Fruit fly (Drosophila melanogaster): Measurements from ENCODE around the gene dock.

The dock gene

DNA sequence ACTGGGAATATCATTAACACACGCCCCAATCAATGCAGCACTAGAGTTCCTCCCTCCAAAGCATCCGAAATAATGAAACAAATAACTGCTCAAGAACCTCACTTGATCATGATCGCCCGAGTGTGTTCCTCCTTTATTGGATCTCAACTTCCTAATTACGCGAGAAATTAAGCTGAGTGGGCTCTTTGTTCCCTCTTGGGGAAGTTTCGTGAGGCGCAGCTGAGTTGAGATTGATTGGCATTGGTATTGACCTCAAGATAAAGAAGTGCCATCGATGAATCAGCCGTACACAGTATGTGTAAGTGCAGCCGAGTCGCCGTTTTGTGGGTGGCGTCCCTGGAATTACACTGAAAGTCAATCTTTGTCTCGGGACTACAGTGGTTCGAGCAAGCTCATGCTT lies 17.1 kb downstream of the dock start:
- TF ChIP-seq Rel (GFP tag; optimal IDR thresholded peaks at IDR 0.05) (no peak), Rel (tag; optimal IDR thresholded peaks at IDR 0.05) (peak; percentile 64), ey (GFP tag; optimal IDR thresholded peaks at IDR 0.05) (no peak)

- TF ChIP-seq fru (GFP tag; optimal IDR thresholded peaks at IDR 0.05) (peak; percentile 9), OdsH (GFP tag; optimal IDR thresholded peaks at IDR 0.05) (peak; percentile 1), ey (GFP tag; optimal IDR thresholded peaks at IDR 0.05) (peak; percentile 4), jim (GFP tag; optimal IDR thresholded peaks at IDR 0.05) (no peak), HLH106 (tag; optimal IDR thresholded peaks at IDR 0.05) (peak; percentile 13), Dfd (GFP tag; optimal IDR thresholded peaks at IDR 0.05) (no peak), dl (GFP tag; optimal IDR thresholded peaks at IDR 0.05; ENCODE audit: insufficient read depth in 1 of 2, partially characterized antibody in 2 of 2) (no peak), psq (GFP tag; optimal IDR thresholded peaks at IDR 0.05) (no peak), br (GFP tag; optimal IDR thresholded peaks at IDR 0.05) (peak; percentile 7), Mio (GFP tag; optimal IDR thresholded peaks at IDR 0.05) (no peak)
These were observed 17.5 kb downstream of the dock start for dm6 chr2L:843301-843700.

DNA sequence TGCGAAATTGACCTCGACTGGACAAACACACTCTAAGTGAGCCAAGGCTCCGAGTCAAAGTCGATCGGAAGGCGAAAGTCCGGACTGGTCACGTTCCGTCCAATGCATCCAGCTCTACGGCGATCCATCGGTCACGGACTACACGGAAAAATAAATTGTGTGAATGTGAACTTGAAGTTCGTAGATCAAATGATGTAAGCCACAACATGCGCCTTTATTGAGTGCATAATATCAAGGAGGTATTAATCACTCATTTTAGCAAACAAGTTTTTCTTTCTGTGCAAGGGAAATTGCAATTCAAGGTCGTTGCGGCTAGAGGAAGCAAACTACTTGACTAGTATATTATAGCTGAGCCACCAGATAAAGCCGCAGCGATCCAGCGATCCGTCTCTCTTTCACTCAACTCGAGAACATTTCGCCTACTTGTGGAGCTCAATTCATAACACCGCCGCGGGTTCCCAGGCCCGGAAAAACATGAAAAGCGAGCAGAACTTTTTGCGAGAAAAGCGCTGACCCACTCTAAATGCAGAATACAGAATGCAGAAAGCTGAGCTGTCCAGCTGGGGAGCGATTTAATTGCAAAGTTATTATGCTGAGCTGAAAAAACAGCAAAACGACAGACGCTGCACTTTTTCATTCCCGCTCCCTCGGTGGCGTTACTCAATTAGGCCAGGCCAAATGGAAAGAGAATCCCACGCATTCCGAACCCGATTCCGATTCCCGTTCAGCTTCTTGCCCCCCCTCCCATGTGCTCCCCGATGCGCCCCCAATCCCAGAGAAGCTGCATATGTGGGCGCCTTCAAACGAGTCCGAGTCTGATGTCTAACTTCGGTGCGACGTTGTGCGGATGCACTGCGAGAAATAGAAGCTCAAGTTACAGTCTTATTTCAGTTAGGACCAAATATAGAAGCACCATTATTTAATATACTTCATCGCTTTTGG lies 18.4 kb downstream of the dock start:
- TF ChIP-seq Hr83 (GFP tag; optimal IDR thresholded peaks at IDR 0.05; ENCODE audit: poor library complexity, severe bottlenecking): no peak
- peak; percentile 2 for TF ChIP-seq h (GFP tag; optimal IDR thresholded peaks at IDR 0.05)
- TF ChIP-seq OdsH (GFP tag; optimal IDR thresholded peaks at IDR 0.05): no peak
- no peak for TF ChIP-seq rgr (GFP tag; optimal IDR thresholded peaks at IDR 0.05)
- no peak for TF ChIP-seq N (GFP tag; optimal IDR thresholded peaks at IDR 0.05)
- no peak for TF ChIP-seq Jra (GFP tag; optimal IDR thresholded peaks at IDR 0.05)
- TF ChIP-seq HLH106 (tag; optimal IDR thresholded peaks at IDR 0.05): no peak
- TF ChIP-seq sage (GFP tag; optimal IDR thresholded peaks at IDR 0.05): no peak

DNA sequence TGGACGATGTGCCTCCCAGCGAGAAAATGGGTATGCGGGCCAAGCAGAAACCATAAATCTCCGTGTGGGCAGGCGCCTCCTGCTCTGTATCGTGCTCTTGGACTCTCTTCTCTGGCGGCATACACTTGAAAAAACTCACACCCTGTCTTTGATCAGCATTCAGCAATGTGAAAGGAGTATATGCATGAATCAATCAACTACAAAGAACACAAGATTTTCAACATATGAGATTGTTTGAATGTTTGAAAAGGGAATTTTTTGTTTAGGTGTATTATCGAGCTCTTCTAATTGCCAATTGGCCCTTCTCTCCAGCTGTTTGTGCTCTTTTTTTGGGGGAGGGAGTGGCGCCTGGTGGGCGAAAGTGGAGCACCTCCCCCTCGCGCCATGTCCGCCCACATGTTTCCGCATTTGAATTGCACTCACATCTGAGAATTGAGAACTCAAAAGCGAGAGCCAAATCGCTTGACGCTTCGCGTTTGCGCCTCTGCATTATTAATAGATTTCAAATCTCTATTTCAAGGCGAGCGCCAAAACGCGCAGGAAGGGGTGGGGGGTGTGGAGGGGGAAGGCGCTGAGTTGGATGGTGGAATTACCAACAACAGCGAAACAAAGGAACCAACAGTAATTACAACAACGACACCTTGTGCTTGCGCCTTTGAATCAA lies 19.7 kb downstream of the dock start:
- TF ChIP-seq CG9705 (GFP tag; optimal IDR thresholded peaks at IDR 0.05) (no peak), br (GFP tag; optimal IDR thresholded peaks at IDR 0.05) (peak; percentile 79), Rel (GFP tag; optimal IDR thresholded peaks at IDR 0.05) (no peak), Rel (tag; optimal IDR thresholded peaks at IDR 0.05) (no peak), Hnf4 (GFP tag; optimal IDR thresholded peaks at IDR 0.05) (peak; percentile 64), rgr (GFP tag; optimal IDR thresholded peaks at IDR 0.05) (peak; percentile 78), N (GFP tag; optimal IDR thresholded peaks at IDR 0.05) (no peak), ey (GFP tag; optimal IDR thresholded peaks at IDR 0.05) (peak; percentile 83), Vsx2 (GFP tag; optimal IDR thresholded peaks at IDR 0.05; ENCODE audit: partially characterized antibody) (no peak), woc (GFP tag; optimal IDR thresholded peaks at IDR 0.05) (peak; percentile 36), OdsH (GFP tag; optimal IDR thresholded peaks at IDR 0.05) (peak; percentile 69), HLH106 (tag; optimal IDR thresholded peaks at IDR 0.05) (peak; percentile 59), Jra (GFP tag; optimal IDR thresholded peaks at IDR 0.05) (no peak), fru (GFP tag; optimal IDR thresholded peaks at IDR 0.05) (peak; percentile 73), Hr78 (GFP tag; optimal IDR thresholded peaks at IDR 0.05) (no peak), Abd-B (GFP tag; optimal IDR thresholded peaks at IDR 0.05) (no peak), Sp1 (GFP tag; optimal IDR thresholded peaks at IDR 0.05) (peak; percentile 46), jim (GFP tag; optimal IDR thresholded peaks at IDR 0.05) (no peak), sv (GFP tag; optimal IDR thresholded peaks at IDR 0.05) (peak; percentile 79), sage (GFP tag; optimal IDR thresholded peaks at IDR 0.05) (no peak), psq (GFP tag; optimal IDR thresholded peaks at IDR 0.05) (peak; percentile 53), dmrt93B (GFP tag; optimal IDR thresholded peaks at IDR 0.05) (peak; percentile 37), CG32264 (GFP tag; optimal IDR thresholded peaks at IDR 0.05) (peak; percentile 32), GATAd (GFP tag; optimal IDR thresholded peaks at IDR 0.05) (no peak), Hr83 (GFP tag; optimal IDR thresholded peaks at IDR 0.05; ENCODE audit: poor library complexity, severe bottlenecking) (no peak), foxo (GFP tag; optimal IDR thresholded peaks at IDR 0.05) (peak in 1 of 2 experiments; percentile 70), lola (GFP tag; optimal IDR thresholded peaks at IDR 0.05) (no peak), Dif (GFP tag; optimal IDR thresholded peaks at IDR 0.05; ENCODE audit: partially characterized antibody) (no peak), dsf (GFP tag; optimal IDR thresholded peaks at IDR 0.05; ENCODE audit: borderline replicate concordance) (no peak), h (GFP tag; optimal IDR thresholded peaks at IDR 0.05) (peak; percentile 64), Myc (optimal IDR thresholded peaks at IDR 0.05) (no peak)

Measured in whole organism, wandering third instar larva.